Worm (Caenorhabditis elegans) whole organism, L1 larva: Measurements from ENCODE around the gene R10E4.7.

Experiments
- aha-1 ChIP-seq: fragments of 150-350 bp; optimal IDR thresholded peaks from 2 replicates; lab custom pipeline; 2014; ENCODE audit warnings: missing biosample characterization, missing genetic modification characterization
- alr-1 ChIP-seq: fragments of 200-800 bp; sonication (Bioruptor generic); optimal IDR thresholded peaks from 2 replicates; lab custom pipeline; 2018; ENCODE audit warnings: borderline replicate concordance, mild to moderate bottlenecking, missing genetic modification characterization, missing compliant biosample characterization
- aly-2 ChIP-seq: fragments of 150-350 bp; optimal IDR thresholded peaks from 2 replicates; lab custom pipeline; 2014; ENCODE audit warnings: missing biosample characterization, missing genetic modification characterization
- blmp-1 ChIP-seq: fragments of 150-350 bp; optimal IDR thresholded peaks from 2 replicates; lab custom pipeline; 2014; ENCODE audit warnings: missing biosample characterization, missing genetic modification characterization
- ceh-63 ChIP-seq: fragments of 200-800 bp; sonication (Bioruptor generic); optimal IDR thresholded peaks from 2 replicates; lab custom pipeline; 2018; ENCODE audit warnings: mild to moderate bottlenecking, missing genetic modification characterization, missing compliant biosample characterization
- ces-1 ChIP-seq: fragments of 150-350 bp; optimal IDR thresholded peaks from 2 replicates; lab custom pipeline; 2014; ENCODE audit warnings: missing biosample characterization, missing genetic modification reagents, missing genetic modification characterization
- egl-13 ChIP-seq: sonication (generic microtip); optimal IDR thresholded peaks from 2 replicates; lab custom pipeline; 2016; ENCODE audit warnings: missing genotype, missing genetic modification reagents, missing genetic modification characterization, missing compliant biosample characterization
- egl-27 ChIP-seq, 2 experiments: fragments of 150-350 bp in 1 of 2; sonication (generic microtip); optimal IDR thresholded peaks; 3 replicates each; lab custom pipeline; 2017 to 2018; ENCODE audit warnings: missing biosample characterization in 2 of 2, missing genetic modification characterization in 2 of 2, missing genetic modification reagents in 2 of 2
- elt-3 ChIP-seq, 6 experiments: fragments of 150-350 bp in 1 of 6; sonication (generic microtip); optimal IDR thresholded peaks; 2 replicates each; lab custom pipeline; 2017 to 2018; ENCODE audit warnings: missing biosample characterization in 6 of 6, missing genetic modification characterization in 6 of 6, inconsistent platforms in 1 of 6
- ets-5 ChIP-seq: fragments of 200-800 bp; sonication (Bioruptor generic); IDR thresholded peaks from 2 replicates; pipeline ENCODE4 v1.3.6; 2022; ENCODE audit warnings: missing genetic modification characterization, missing compliant biosample characterization
- grh-1 ChIP-seq: fragments of 200-800 bp; sonication (Bioruptor generic); IDR thresholded peaks from 2 replicates; pipeline ENCODE4 v1.3.6; 2022; ENCODE audit warnings: missing genetic modification reagents, missing genetic modification characterization, missing compliant biosample characterization
- hlh-17 ChIP-seq: fragments of 200-800 bp; sonication (Bioruptor generic); optimal IDR thresholded peaks from 2 replicates; lab custom pipeline; 2018; ENCODE audit warnings: missing genetic modification characterization, mild to moderate bottlenecking, missing compliant biosample characterization, moderate library complexity, borderline replicate concordance
- lin-13 ChIP-seq: fragments of 150-350 bp; optimal IDR thresholded peaks from 2 replicates; lab custom pipeline; 2014; ENCODE audit warnings: missing biosample characterization, missing genetic modification reagents, missing genetic modification characterization
- lin-15B ChIP-seq: fragments of 150-350 bp; sonication (generic microtip); optimal IDR thresholded peaks from 3 replicates; lab custom pipeline; 2014; ENCODE audit warnings: missing biosample characterization, missing genetic modification characterization
- lir-3 ChIP-seq: sonication (generic microtip); optimal IDR thresholded peaks from 2 replicates; lab custom pipeline; 2016; ENCODE audit warnings: mild to moderate bottlenecking, missing genetic modification characterization, moderate library complexity, missing compliant biosample characterization; ENCODE audit not compliant: poor library complexity
- lsy-2 ChIP-seq, 2 experiments: fragments of 150-350 bp; optimal IDR thresholded peaks; 2 replicates each; lab custom pipeline; 2014; ENCODE audit warnings: missing biosample characterization in 2 of 2, missing genetic modification characterization in 2 of 2
- mab-9 ChIP-seq: fragments of 200-800 bp; sonication (Bioruptor generic); IDR thresholded peaks from 2 replicates; pipeline ENCODE4 v1.3.6; 2022; ENCODE audit warnings: missing genetic modification reagents, missing genetic modification characterization, missing compliant biosample characterization
- mdl-1 ChIP-seq, 2 experiments: fragments of 150-350 bp; optimal IDR thresholded peaks; 2 replicates each; lab custom pipeline; 2014 to 2017; ENCODE audit warnings: missing biosample characterization in 2 of 2, missing genetic modification characterization in 2 of 2, inconsistent platforms in 1 of 2
- mef-2 ChIP-seq: fragments of 150-350 bp; optimal IDR thresholded peaks from 2 replicates; lab custom pipeline; 2014; ENCODE audit warnings: missing biosample characterization, missing genetic modification characterization
- nhr-20 ChIP-seq: sonication (generic microtip); optimal IDR thresholded peaks from 2 replicates; lab custom pipeline; 2016; ENCODE audit warnings: mild to moderate bottlenecking, missing genetic modification characterization, missing compliant biosample characterization
- nhr-237 ChIP-seq: fragments of 150-350 bp; optimal IDR thresholded peaks from 2 replicates; lab custom pipeline; 2014; ENCODE audit warnings: missing biosample characterization, missing genetic modification characterization
- nhr-76 ChIP-seq: sonication (generic microtip); optimal IDR thresholded peaks from 2 replicates; lab custom pipeline; 2017; ENCODE audit warnings: missing biosample characterization, missing genetic modification characterization
- nhr-84 ChIP-seq: sonication (generic microtip); optimal IDR thresholded peaks from 2 replicates; lab custom pipeline; 2017; ENCODE audit warnings: missing biosample characterization, missing genetic modification characterization
- nhr-90 ChIP-seq: sonication (generic microtip); optimal IDR thresholded peaks from 2 replicates; lab custom pipeline; 2016; ENCODE audit warnings: mild to moderate bottlenecking, missing genetic modification characterization, missing compliant biosample characterization; ENCODE audit not compliant: poor library complexity
- pag-3 ChIP-seq: sonication (generic microtip); optimal IDR thresholded peaks from 2 replicates; lab custom pipeline; 2017; ENCODE audit warnings: missing genetic modification characterization, mild to moderate bottlenecking, missing compliant biosample characterization, antibody characterized with exemption, borderline replicate concordance; ENCODE audit not compliant: insufficient read depth
- pqm-1 ChIP-seq: sonication (generic microtip); optimal IDR thresholded peaks from 3 replicates; lab custom pipeline; 2017; ENCODE audit warnings: missing biosample characterization, missing genetic modification characterization
- skn-1 ChIP-seq: fragments of 150-350 bp; optimal IDR thresholded peaks from 2 replicates; lab custom pipeline; 2014; ENCODE audit warnings: missing biosample characterization, missing genetic modification characterization
- snu-23 ChIP-seq: sonication (generic microtip); optimal IDR thresholded peaks from 2 replicates; lab custom pipeline; 2016; ENCODE audit warnings: missing genetic modification characterization, missing compliant biosample characterization
- sox-4 ChIP-seq: sonication (generic microtip); optimal IDR thresholded peaks from 2 replicates; lab custom pipeline; 2016; ENCODE audit warnings: missing genetic modification characterization, missing compliant biosample characterization
- sptf-1 ChIP-seq: fragments of 150-350 bp; optimal IDR thresholded peaks from 2 replicates; lab custom pipeline; 2014; ENCODE audit warnings: missing biosample characterization, missing genetic modification characterization
- swsn-7 ChIP-seq: sonication (generic microtip); optimal IDR thresholded peaks from 2 replicates; lab custom pipeline; 2016; ENCODE audit warnings: missing genetic modification characterization, missing compliant biosample characterization
- unc-130 ChIP-seq: fragments of 150-350 bp; optimal IDR thresholded peaks from 2 replicates; lab custom pipeline; 2017; ENCODE audit warnings: missing biosample characterization, missing genetic modification characterization, inconsistent platforms
- unc-62 ChIP-seq: fragments of 150-350 bp; optimal IDR thresholded peaks from 2 replicates; lab custom pipeline; 2014; ENCODE audit warnings: missing biosample characterization, missing genetic modification reagents, missing genetic modification characterization
- unc-98 ChIP-seq: fragments of 200-800 bp; sonication (Bioruptor generic); IDR thresholded peaks from 2 replicates; pipeline ENCODE4 v1.3.6; 2022; ENCODE audit warnings: missing genetic modification characterization, missing compliant biosample characterization
- vab-15 ChIP-seq: sonication (generic microtip); optimal IDR thresholded peaks from 2 replicates; lab custom pipeline; 2017; ENCODE audit warnings: missing genotype, mild to moderate bottlenecking, missing genetic modification characterization, missing compliant biosample characterization
- xbp-1 ChIP-seq: sonication (generic microtip); optimal IDR thresholded peaks from 2 replicates; lab custom pipeline; 2016; ENCODE audit warnings: missing genetic modification characterization, missing compliant biosample characterization
- zip-4 ChIP-seq: fragments of 200-800 bp; sonication (Bioruptor generic); optimal IDR thresholded peaks from 2 replicates; lab custom pipeline; 2018; ENCODE audit warnings: mild to moderate bottlenecking, missing genetic modification characterization, moderate library complexity, missing compliant biosample characterization
- ztf-11 ChIP-seq, 2 experiments: sonication (generic microtip); optimal IDR thresholded peaks; 2 replicates each; lab custom pipeline; 2016 to 2017; ENCODE audit warnings: missing genetic modification characterization in 2 of 2, missing biosample characterization in 1 of 2, missing compliant biosample characterization in 1 of 2
- ztf-4 ChIP-seq: fragments of 150-350 bp; optimal IDR thresholded peaks from 2 replicates; lab custom pipeline; 2014; ENCODE audit warnings: missing biosample characterization, missing genetic modification characterization

R10E4.7 gene

ce11 chrIII:4269220-4269935 lies 25.2 kb upstream of the R10E4.7 start, which contains the start of the genes sftb-1 and R10E4.1 (continued):
- TF ChIP-seq egl-13 (tag; lab: Kevin White, UChicago), result peak; percentile 60
- no peak for TF ChIP-seq vab-15 (tag; lab: Kevin White, UChicago)
- TF ChIP-seq blmp-1 (tag; lab: Kevin White, UChicago), result peak; percentile 6
- no peak for TF ChIP-seq lir-3 (tag; lab: Kevin White, UChicago)
- peak; percentile 61 for TF ChIP-seq unc-130 (tag; lab: Kevin White, UChicago)
- TF ChIP-seq nhr-90 (tag; lab: Kevin White, UChicago), result peak; percentile 77
- no peak for TF ChIP-seq sptf-1 (tag; lab: Kevin White, UChicago)
- no peak for TF ChIP-seq pqm-1 (tag; lab: Kevin White, UChicago)
- no peak for TF ChIP-seq nhr-84
- TF ChIP-seq aly-2 (tag; lab: Kevin White, UChicago), result peak; percentile 29
- peak; percentile 80 for TF ChIP-seq swsn-7 (tag; lab: Kevin White, UChicago)
- peak in 1 of 2 experiments; percentile 62 for TF ChIP-seq ztf-11 (tag; optimal IDR thresholded peaks at IDR 0.05; lab: Kevin White, UChicago)
- TF ChIP-seq mab-9 (GFP tag; lab: Robert Waterston, UW), result 0 out of 2 replicates have a peak, but pooled peaks have one; percentile 18
- peak; percentile 82 for TF ChIP-seq xbp-1 (tag; lab: Kevin White, UChicago)
- TF ChIP-seq nhr-20 (tag; lab: Kevin White, UChicago), result peak; percentile 80
- no peak for TF ChIP-seq pag-3 (tag; lab: Kevin White, UChicago)
- TF ChIP-seq lin-13 (GFP tag; lab: Kevin White, UChicago), result peak; percentile 62
- peak; percentile 52 for TF ChIP-seq sox-4
- TF ChIP-seq unc-98, result no peak
- TF ChIP-seq hlh-17, result no peak
- peak in 1 of 2 experiments; percentile 64 for TF ChIP-seq mdl-1 (tag; optimal IDR thresholded peaks at IDR 0.05; lab: Kevin White, UChicago)
- no peak for TF ChIP-seq nhr-237 (tag; lab: Kevin White, UChicago)
- TF ChIP-seq ceh-63 (GFP tag; lab: Kevin White, UChicago), result no peak
- TF ChIP-seq skn-1 (tag; lab: Kevin White, UChicago), result peak; percentile 72
- no peak for TF ChIP-seq zip-4
- no peak for TF ChIP-seq alr-1
- no peak for TF ChIP-seq nhr-76 (tag; lab: Kevin White, UChicago)
- TF ChIP-seq mef-2 (tag; lab: Kevin White, UChicago), result no peak
- peak in 2 of 6 experiments; percentile 29 to 49 for TF ChIP-seq elt-3 (tag; optimal IDR thresholded peaks at IDR 0.05; lab: Kevin White, UChicago)
- no peak for TF ChIP-seq egl-27 (tag; optimal IDR thresholded peaks at IDR 0.05; lab: Kevin White, UChicago)
- no peak for TF ChIP-seq ces-1 (GFP tag; lab: Kevin White, UChicago)
- no peak for TF ChIP-seq ets-5
- TF ChIP-seq ztf-4, result no peak
- TF ChIP-seq lsy-2 (tag; optimal IDR thresholded peaks at IDR 0.05; lab: Kevin White, UChicago), result peak; percentile 84 to 85
- TF ChIP-seq unc-62 (GFP tag; lab: Kevin White, UChicago), result no peak
- peak; percentile 30 for TF ChIP-seq lin-15B (tag; lab: Kevin White, UChicago)
- peak; percentile 85 for TF ChIP-seq snu-23 (GFP tag; lab: Kevin White, UChicago)

DNA sequence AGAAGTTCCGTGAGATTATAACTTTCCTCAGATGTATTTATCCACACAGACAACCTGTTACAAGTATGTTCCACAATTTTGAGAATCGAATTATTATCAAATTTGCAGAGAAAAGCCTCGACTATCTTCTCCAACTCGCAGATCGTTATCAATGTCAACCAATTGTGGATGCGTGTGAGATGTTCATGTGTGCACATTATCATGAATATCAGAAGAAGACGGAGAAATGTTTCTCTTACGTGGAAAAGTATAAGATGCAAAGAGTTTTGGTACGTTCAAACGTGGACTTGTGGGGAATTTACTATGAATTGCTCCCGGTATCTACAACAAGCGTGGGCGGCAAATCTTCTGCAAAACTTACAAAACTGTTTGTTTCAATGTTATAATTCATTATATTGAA lies 23.6 kb upstream of the R10E4.7 start:
- no peak for TF ChIP-seq lin-13 (GFP tag; lab: Kevin White, UChicago)

DNA sequence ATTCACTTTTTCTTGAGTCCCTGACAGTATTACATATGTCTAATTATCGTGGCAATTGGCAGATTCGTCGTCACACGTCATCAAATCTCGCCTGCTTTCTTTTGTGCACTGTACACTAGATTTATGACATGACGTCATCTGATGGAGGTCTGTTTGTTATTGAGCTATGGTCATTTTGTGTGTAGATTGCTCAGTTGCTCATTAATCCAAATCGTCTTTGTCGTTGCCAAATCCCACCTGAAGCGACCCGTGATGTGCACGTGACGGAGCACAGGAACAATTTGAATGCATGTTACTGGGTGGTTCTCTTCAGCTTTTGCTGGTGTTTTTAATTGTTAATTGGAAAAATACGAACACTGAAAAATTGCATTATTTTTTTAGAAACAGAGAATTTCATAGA lies 21.7 kb upstream of the R10E4.7 start:
- TF ChIP-seq aha-1 (tag; lab: Kevin White, UChicago) (no peak), elt-3 (tag; optimal IDR thresholded peaks at IDR 0.05; lab: Kevin White, UChicago) (no peak), grh-1 (GFP tag; lab: Robert Waterston, UW) (no peak)
